Fruit fly (Drosophila melanogaster) whole organism, embryonic: ENCODE results near the gene CG43902.

Source experiments
- Asciz ChIP-seq: fragments of 200-800 bp; sonication (Bioruptor generic); optimal IDR thresholded peaks from 2 replicates; lab custom pipeline; 2017; ENCODE audit warnings: missing biosample characterization, mild to moderate bottlenecking, missing genetic modification characterization, missing genetic modification reagents
- B-H1 ChIP-seq: fragments of 200-800 bp; sonication (Bioruptor generic); IDR thresholded peaks from 3 replicates; pipeline ENCODE4 v1.3.6; 2022; ENCODE audit warnings: missing biosample characterization, missing genetic modification characterization
- B-H2 ChIP-seq: fragments of 200-800 bp; sonication (Bioruptor generic); optimal IDR thresholded peaks from 2 replicates; lab custom pipeline; 2018; ENCODE audit warnings: missing biosample characterization, mild to moderate bottlenecking, missing genetic modification characterization
- CG10543 ChIP-seq: fragments of 200-800 bp; sonication (Bioruptor generic); optimal IDR thresholded peaks from 3 replicates; lab custom pipeline; 2017; ENCODE audit warnings: missing biosample characterization, mild to moderate bottlenecking, missing genetic modification characterization, moderate library complexity
- CG11093 ChIP-seq: fragments of 200-800 bp; sonication (Bioruptor generic); IDR thresholded peaks from 3 replicates; pipeline ENCODE4 v1.3.6; 2022; ENCODE audit warnings: missing biosample characterization, missing genetic modification characterization
- CG11695 ChIP-seq: fragments of 200-800 bp; sonication (Bioruptor generic); IDR thresholded peaks from 3 replicates; pipeline ENCODE4 v1.3.6; 2022; ENCODE audit warnings: missing biosample characterization, missing genetic modification characterization
- CG12155 ChIP-seq: fragments of 200-800 bp; sonication (Bioruptor generic); optimal IDR thresholded peaks from 3 replicates; lab custom pipeline; 2016; ENCODE audit warnings: missing biosample characterization, missing genetic modification characterization
- CG14441 ChIP-seq: fragments of 200-800 bp; sonication (Bioruptor generic); IDR thresholded peaks from 2 replicates; pipeline ENCODE4 v1.3.6; 2022; ENCODE audit warnings: missing biosample characterization, missing genetic modification characterization
- CG1529 ChIP-seq: fragments of 200-800 bp; sonication (Bioruptor generic); optimal IDR thresholded peaks from 3 replicates; lab custom pipeline; 2018; ENCODE audit warnings: missing biosample characterization, missing genetic modification characterization
- CG15479 ChIP-seq: fragments of 200-800 bp; sonication (Bioruptor generic); optimal IDR thresholded peaks from 3 replicates; lab custom pipeline; 2019; ENCODE audit warnings: missing biosample characterization, mild to moderate bottlenecking, missing genetic modification characterization, moderate library complexity
- CG2120 ChIP-seq: fragments of 200-800 bp; sonication (Bioruptor generic); optimal IDR thresholded peaks from 3 replicates; lab custom pipeline; 2016; ENCODE audit warnings: missing biosample characterization, missing genetic modification characterization
- CG2875 ChIP-seq: fragments of 200-800 bp; sonication (Bioruptor generic); optimal IDR thresholded peaks from 2 replicates; lab custom pipeline; 2017; ENCODE audit warnings: missing biosample characterization, mild to moderate bottlenecking, missing genetic modification characterization, missing genetic modification reagents
- CG3726 ChIP-seq: fragments of 200-800 bp; sonication (Bioruptor generic); IDR thresholded peaks from 3 replicates; pipeline ENCODE4, ENCODE4 v1.3.6; 2022; ENCODE audit warnings: missing biosample characterization, missing genetic modification characterization
- CG42726 ChIP-seq: fragments of 200-800 bp; sonication (Bioruptor generic); IDR thresholded peaks from 2 replicates; pipeline ENCODE4 v1.3.6; 2022; ENCODE audit warnings: missing biosample characterization, missing genetic modification characterization; ENCODE audit not compliant: partially characterized antibody
- CG4617 ChIP-seq: fragments of 200-800 bp; sonication (Bioruptor generic); optimal IDR thresholded peaks from 3 replicates; lab custom pipeline; 2016; ENCODE audit warnings: missing biosample characterization, missing genetic modification characterization, borderline replicate concordance
- CG8388 ChIP-seq: fragments of 200-800 bp; sonication (Bioruptor generic); optimal IDR thresholded peaks from 2 replicates; lab custom pipeline; 2019; ENCODE audit warnings: missing biosample characterization, mild to moderate bottlenecking, missing genetic modification characterization, moderate library complexity
- CG9797 ChIP-seq: fragments of 200-800 bp; sonication (Bioruptor generic); optimal IDR thresholded peaks from 3 replicates; lab custom pipeline; 2018; ENCODE audit warnings: missing biosample characterization, mild to moderate bottlenecking, missing genetic modification characterization
- CG9932 ChIP-seq: fragments of 200-800 bp; sonication (Bioruptor generic); IDR thresholded peaks from 2 replicates; pipeline ENCODE4 v1.3.6; 2022; ENCODE audit warnings: missing biosample characterization, missing genetic modification characterization
- D ChIP-seq, 2 experiments: fragments of 200-800 bp in 1 of 2; fragments of >200 bp in 1 of 2; sonication (Bioruptor generic) in 1 of 2; optimal IDR thresholded peaks; 2 replicates in 1 of 2; 3 replicates in 1 of 2; lab custom pipeline; 2017; ENCODE audit warnings: mild to moderate bottlenecking in 1 of 2, missing biosample characterization in 1 of 2, missing genetic modification characterization in 1 of 2, missing genetic modification reagents in 1 of 2
- D19B ChIP-seq: fragments of 200-800 bp; sonication (Bioruptor generic); optimal IDR thresholded peaks from 2 replicates; lab custom pipeline; 2017; ENCODE audit warnings: missing biosample characterization, mild to moderate bottlenecking, missing genetic modification characterization
- Dll ChIP-seq: fragments of 200-800 bp; sonication (Bioruptor generic); IDR thresholded peaks from 4 replicates; pipeline ENCODE4 v1.3.6; 2022; ENCODE audit warnings: missing biosample characterization, missing genetic modification characterization; ENCODE audit not compliant: partially characterized antibody
- Ets97D ChIP-seq: fragments of 200-800 bp; sonication (Bioruptor generic); optimal IDR thresholded peaks from 3 replicates; lab custom pipeline; 2016; ENCODE audit warnings: missing biosample characterization, missing genetic modification characterization
- Hmx ChIP-seq: fragments of 200-800 bp; sonication (Bioruptor generic); optimal IDR thresholded peaks from 2 replicates; lab custom pipeline; 2016; ENCODE audit warnings: missing biosample characterization, missing genetic modification characterization
- MTF-1 ChIP-seq: fragments of 200-800 bp; sonication (Bioruptor generic); optimal IDR thresholded peaks from 2 replicates; lab custom pipeline; 2018; ENCODE audit warnings: missing biosample characterization, mild to moderate bottlenecking, missing genetic modification characterization, borderline replicate concordance
- NC2α ChIP-seq: fragments of 200-800 bp; sonication (Bioruptor generic); optimal IDR thresholded peaks from 2 replicates; lab custom pipeline; 2016; ENCODE audit warnings: missing biosample characterization, missing genetic modification characterization
- Ptx1 ChIP-seq: fragments of 200-800 bp; sonication (Bioruptor generic); IDR thresholded peaks from 2 replicates; pipeline ENCODE4 v1.3.6; 2022; ENCODE audit warnings: missing biosample characterization, missing genetic modification characterization
- Scr ChIP-seq: fragments of 200-800 bp; sonication (Bioruptor generic); IDR thresholded peaks from 2 replicates; pipeline ENCODE4 v1.3.6; 2022; ENCODE audit warnings: missing biosample characterization, missing genetic modification characterization; ENCODE audit not compliant: partially characterized antibody
- Sry-δ ChIP-seq: fragments of 200-800 bp; sonication (Bioruptor generic); optimal IDR thresholded peaks from 2 replicates; lab custom pipeline; 2016; ENCODE audit warnings: missing biosample characterization, missing genetic modification characterization
- abd-A ChIP-seq: fragments of 200-800 bp; sonication (Bioruptor generic); optimal IDR thresholded peaks from 3 replicates; lab custom pipeline; 2019; ENCODE audit warnings: missing biosample characterization, mild to moderate bottlenecking, missing genetic modification characterization, moderate library complexity
- ap ChIP-seq: fragments of 200-800 bp; sonication (Bioruptor generic); IDR thresholded peaks from 2 replicates; pipeline ENCODE4 v1.3.6; 2022; ENCODE audit warnings: missing biosample characterization, missing genetic modification characterization
- ara ChIP-seq: fragments of 200-800 bp; sonication (Bioruptor generic); IDR thresholded peaks from 2 replicates; pipeline ENCODE4 v1.3.6; 2022; ENCODE audit warnings: missing biosample characterization, missing genetic modification characterization
- cas ChIP-seq: fragments of 200-800 bp; sonication (Bioruptor generic); IDR thresholded peaks from 2 replicates; pipeline ENCODE4 v1.3.6; 2022; ENCODE audit warnings: missing biosample characterization, missing genetic modification characterization
- chinmo ChIP-seq: fragments of 200-800 bp; sonication (Bioruptor generic); IDR thresholded peaks from 4 replicates; pipeline ENCODE4 v1.3.6; 2022; ENCODE audit warnings: missing biosample characterization, missing genetic modification characterization; ENCODE audit not compliant: partially characterized antibody
- crp ChIP-seq, 2 experiments: fragments of 200-800 bp; sonication (Bioruptor generic); optimal IDR thresholded peaks; 2 replicates in 1 of 2; 3 replicates in 1 of 2; lab custom pipeline; 2017; ENCODE audit warnings: missing biosample characterization in 2 of 2, missing genetic modification characterization in 2 of 2, mild to moderate bottlenecking in 1 of 2, moderate library complexity in 1 of 2
- fd3F ChIP-seq: fragments of 200-800 bp; sonication (Bioruptor generic); optimal IDR thresholded peaks from 2 replicates; lab custom pipeline; 2018; ENCODE audit warnings: missing biosample characterization, mild to moderate bottlenecking, missing genetic modification characterization, moderate library complexity
- gcm2 ChIP-seq: fragments of 200-800 bp; sonication (Bioruptor generic); optimal IDR thresholded peaks from 2 replicates; lab custom pipeline; 2016; ENCODE audit warnings: missing biosample characterization, missing genetic modification characterization
- gfzf ChIP-seq: fragments of 200-800 bp; sonication (Bioruptor generic); optimal IDR thresholded peaks from 2 replicates; lab custom pipeline; 2016; ENCODE audit warnings: missing biosample characterization, mild to moderate bottlenecking, missing genetic modification characterization, moderate library complexity
- insv ChIP-seq, 2 experiments: fragments of 200-800 bp; sonication (Bioruptor generic); optimal IDR thresholded peaks; 3 replicates each; lab custom pipeline; 2016 to 2018; ENCODE audit warnings: missing biosample characterization in 2 of 2, missing genetic modification characterization in 2 of 2
- lilli ChIP-seq: fragments of 200-800 bp; sonication (Bioruptor generic); optimal IDR thresholded peaks from 3 replicates; lab custom pipeline; 2016; ENCODE audit warnings: missing biosample characterization, missing genetic modification characterization
- mld ChIP-seq: fragments of 200-800 bp; sonication (Bioruptor generic); IDR thresholded peaks from 3 replicates; pipeline ENCODE4 v1.3.6; 2022; ENCODE audit warnings: missing biosample characterization, missing genetic modification characterization; ENCODE audit not compliant: partially characterized antibody
- nau ChIP-seq: fragments of 200-800 bp; sonication (Bioruptor generic); optimal IDR thresholded peaks from 3 replicates; lab custom pipeline; 2017; ENCODE audit warnings: missing biosample characterization, mild to moderate bottlenecking, missing genetic modification characterization, missing genetic modification reagents
- nmo ChIP-seq: fragments of 200-800 bp; sonication (Bioruptor generic); optimal IDR thresholded peaks from 2 replicates; lab custom pipeline; 2018; ENCODE audit warnings: missing biosample characterization, mild to moderate bottlenecking, missing genetic modification characterization, moderate library complexity
- onecut ChIP-seq: fragments of 200-800 bp; sonication (Bioruptor generic); IDR thresholded peaks from 2 replicates; pipeline ENCODE4 v1.3.6; 2022; ENCODE audit warnings: missing biosample characterization, missing genetic modification characterization
- peb ChIP-seq: fragments of 200-800 bp; sonication (Bioruptor generic); IDR thresholded peaks from 2 replicates; pipeline ENCODE4 v1.3.6; 2022; ENCODE audit warnings: missing biosample characterization, missing genetic modification characterization
- pfk ChIP-seq: fragments of 200-800 bp; sonication (Bioruptor generic); optimal IDR thresholded peaks from 2 replicates; lab custom pipeline; 2018; ENCODE audit warnings: missing biosample characterization, mild to moderate bottlenecking, missing genetic modification characterization, moderate library complexity
- psq ChIP-seq: fragments of 200-800 bp; sonication (Bioruptor generic); optimal IDR thresholded peaks from 2 replicates; lab custom pipeline; 2017; ENCODE audit warnings: missing biosample characterization, missing genetic modification characterization
- pum ChIP-seq: fragments of 200-800 bp; sonication (Bioruptor generic); optimal IDR thresholded peaks from 2 replicates; lab custom pipeline; 2016; ENCODE audit warnings: missing biosample characterization, missing genetic modification characterization
- pzg ChIP-seq: fragments of 200-800 bp; sonication (Bioruptor generic); optimal IDR thresholded peaks from 3 replicates; lab custom pipeline; 2018; ENCODE audit warnings: missing biosample characterization, mild to moderate bottlenecking, missing genetic modification characterization, moderate library complexity
- sisA ChIP-seq: fragments of 200-800 bp; sonication (Bioruptor generic); IDR thresholded peaks from 2 replicates; pipeline ENCODE4 v1.3.6; 2022; ENCODE audit warnings: missing biosample characterization, missing genetic modification characterization
- yki ChIP-seq: fragments of >200 bp; optimal IDR thresholded peaks from 3 replicates; lab custom pipeline; 2018
- zf30C ChIP-seq: fragments of 200-800 bp; sonication (Bioruptor generic); optimal IDR thresholded peaks from 3 replicates; lab custom pipeline; 2018; ENCODE audit warnings: missing biosample characterization, mild to moderate bottlenecking, missing genetic modification characterization

The CG43902 gene

dm6 chrX:10212118-10212517 lies 53.9 kb downstream of the CG43902 start, which contains the start of gene Ypel (continued):
- TF ChIP-seq MTF-1 (no peak), pum (GFP tag; lab: Kevin White, UChicago) (no peak), D19B (GFP tag; lab: Kevin White, UChicago) (no peak), crp (GFP tag; optimal IDR thresholded peaks at IDR 0.05; lab: Kevin White, UChicago) (no peak), chinmo (GFP tag; lab: Robert Waterston, UW) (no peak), Sry-δ (GFP tag; lab: Kevin White, UChicago) (no peak), pfk (GFP tag; lab: Kevin White, UChicago) (no peak), D (optimal IDR thresholded peaks at IDR 0.05; lab: Kevin White, UChicago) (no peak), D (GFP tag; optimal IDR thresholded peaks at IDR 0.05; lab: Kevin White, UChicago) (peak; percentile 17), Asciz (GFP tag; lab: Kevin White, UChicago) (no peak), CG9797 (GFP tag; lab: Kevin White, UChicago) (peak; percentile 53), NC2α (GFP tag; lab: Kevin White, UChicago) (no peak), CG8388 (GFP tag; lab: Kevin White, UChicago) (no peak), onecut (GFP tag; lab: Robert Waterston, UW) (no peak), peb (no peak), CG4617 (GFP tag; lab: Kevin White, UChicago) (no peak), psq (GFP tag; lab: Kevin White, UChicago) (no peak), Ptx1 (GFP tag; lab: Robert Waterston, UW) (no peak), lilli (GFP tag; lab: Kevin White, UChicago) (no peak), abd-A (tag; lab: Kevin White, UChicago) (no peak), CG2875 (GFP tag; lab: Kevin White, UChicago) (no peak), ap (GFP tag; lab: Robert Waterston, UW) (no peak), CG10543 (GFP tag; lab: Kevin White, UChicago) (no peak), CG11695 (GFP tag; lab: Robert Waterston, UW) (no peak), CG9932 (no peak), Ets97D (no peak), gfzf (GFP tag; lab: Kevin White, UChicago) (peak; percentile 65), pzg (GFP tag; lab: Kevin White, UChicago) (peak; percentile 22), sisA (GFP tag; lab: Robert Waterston, UW) (no peak), CG42726 (no peak), Dll (GFP tag; lab: Robert Waterston, UW) (no peak), CG12155 (GFP tag; lab: Kevin White, UChicago) (no peak), fd3F (no peak), nau (GFP tag; lab: Kevin White, UChicago) (no peak), Hmx (no peak), insv (GFP tag; optimal IDR thresholded peaks at IDR 0.05; lab: Kevin White, UChicago) (peak; percentile 60 to 92), B-H1 (no peak), CG11093 (GFP tag; lab: Robert Waterston, UW) (no peak), gcm2 (GFP tag; lab: Kevin White, UChicago) (no peak), CG2120 (GFP tag; lab: Kevin White, UChicago) (no peak)

- no peak for TF ChIP-seq CG14441 (GFP tag; lab: Robert Waterston, UW)
- no peak for TF ChIP-seq B-H2 (GFP tag; lab: Kevin White, UChicago)
- no peak for TF ChIP-seq CG3726 (GFP tag; lab: Robert Waterston, UW)
- no peak for TF ChIP-seq cas (GFP tag; lab: Robert Waterston, UW)
- no peak for TF ChIP-seq mld
- TF ChIP-seq ara (GFP tag; lab: Robert Waterston, UW), result no peak
- TF ChIP-seq Scr (GFP tag; lab: Robert Waterston, UW), result peak; percentile 59
- TF ChIP-seq CG4617 (GFP tag; lab: Kevin White, UChicago), result peak; percentile 20
- TF ChIP-seq nmo (GFP tag; lab: Kevin White, UChicago), result no peak
- TF ChIP-seq zf30C (GFP tag; lab: Kevin White, UChicago), result no peak
- no peak for TF ChIP-seq CG15479 (GFP tag; lab: Kevin White, UChicago)
- no peak for TF ChIP-seq CG1529 (GFP tag; lab: Kevin White, UChicago)
- TF ChIP-seq yki, result no peak
Observed at dm6 chrX:10212687-10213329, 54.6 kb downstream of the CG43902 start, which contains the start of gene ATPsyndelta. TSS of gene ATPsyndelta (plus strand) at chrX:10212970.
